Fruit fly (Drosophila melanogaster) whole organism, embryonic: ENCODE data around the gene CG14947.

Experiments used
- Antp ChIP-seq: fragments of 200-800 bp; sonication (Bioruptor generic); optimal IDR thresholded peaks from 3 replicates; lab custom pipeline; 2016; ENCODE audit warnings: missing biosample characterization, missing genetic modification characterization
- Asciz ChIP-seq: fragments of 200-800 bp; sonication (Bioruptor generic); optimal IDR thresholded peaks from 2 replicates; lab custom pipeline; 2017; ENCODE audit warnings: missing biosample characterization, mild to moderate bottlenecking, missing genetic modification characterization, missing genetic modification reagents
- Atf3 ChIP-seq: fragments of 200-800 bp; sonication (Bioruptor generic); optimal IDR thresholded peaks from 3 replicates; lab custom pipeline; 2016; ENCODE audit warnings: missing biosample characterization, missing genetic modification characterization
- Bgb ChIP-seq: fragments of 200-800 bp; sonication (Bioruptor generic); IDR thresholded peaks from 2 replicates; pipeline ENCODE4 v1.3.6; 2022; ENCODE audit warnings: missing biosample characterization, missing genetic modification characterization; ENCODE audit not compliant: partially characterized antibody
- Bteb2 ChIP-seq: fragments of 200-800 bp; sonication (Bioruptor generic); optimal IDR thresholded peaks from 2 replicates; lab custom pipeline; 2016; ENCODE audit warnings: missing biosample characterization, missing genetic modification characterization
- C15 ChIP-seq: fragments of 200-800 bp; sonication (Bioruptor generic); IDR thresholded peaks from 3 replicates; pipeline ENCODE4 v1.3.6; 2022; ENCODE audit warnings: missing biosample characterization, missing genetic modification characterization
- CG10267 ChIP-seq: fragments of 200-800 bp; sonication (Bioruptor generic); optimal IDR thresholded peaks from 2 replicates; lab custom pipeline; 2018; ENCODE audit warnings: missing biosample characterization, mild to moderate bottlenecking, missing genetic modification characterization, moderate library complexity
- CG12299 ChIP-seq: fragments of 200-800 bp; sonication (Bioruptor generic); optimal IDR thresholded peaks from 2 replicates; lab custom pipeline; 2018; ENCODE audit warnings: missing biosample characterization, mild to moderate bottlenecking, missing genetic modification characterization
- CG1233 ChIP-seq: fragments of 200-800 bp; sonication (Bioruptor generic); optimal IDR thresholded peaks from 4 replicates; lab custom pipeline; 2018; ENCODE audit warnings: missing biosample characterization, mild to moderate bottlenecking, missing genetic modification characterization
- CG13287 ChIP-seq: fragments of 200-800 bp; sonication (Bioruptor generic); IDR thresholded peaks from 2 replicates; pipeline ENCODE4 v1.3.6; 2022; ENCODE audit warnings: missing biosample characterization, missing genetic modification characterization; ENCODE audit not compliant: partially characterized antibody
- CG14710 ChIP-seq: fragments of 200-800 bp; sonication (Bioruptor generic); optimal IDR thresholded peaks from 3 replicates; lab custom pipeline; 2019; ENCODE audit warnings: missing biosample characterization, mild to moderate bottlenecking, missing genetic modification characterization, moderate library complexity
- CG16813 ChIP-seq: fragments of 200-800 bp; sonication (Bioruptor generic); IDR thresholded peaks from 3 replicates; pipeline ENCODE4 v1.3.6; 2022; ENCODE audit warnings: missing biosample characterization, missing genetic modification characterization; ENCODE audit not compliant: partially characterized antibody
- CG17612 ChIP-seq: fragments of 200-800 bp; sonication (Bioruptor generic); IDR thresholded peaks from 2 replicates; pipeline ENCODE4 v1.3.6; 2022; ENCODE audit warnings: missing biosample characterization, missing genetic modification characterization
- CG2116 ChIP-seq: fragments of 200-800 bp; sonication (Bioruptor generic); optimal IDR thresholded peaks from 3 replicates; lab custom pipeline; 2018; ENCODE audit warnings: missing biosample characterization, mild to moderate bottlenecking, missing genetic modification characterization
- CG32772 ChIP-seq: fragments of 200-800 bp; sonication (Bioruptor generic); IDR thresholded peaks from 2 replicates; pipeline ENCODE4 v1.3.6; 2022; ENCODE audit warnings: missing biosample characterization, missing genetic modification characterization
- CG3995 ChIP-seq: fragments of 200-800 bp; sonication (Bioruptor generic); optimal IDR thresholded peaks from 3 replicates; lab custom pipeline; 2016; ENCODE audit warnings: missing biosample characterization, missing genetic modification characterization
- CG4730 ChIP-seq: fragments of 200-800 bp; sonication (Bioruptor generic); IDR thresholded peaks from 2 replicates; pipeline ENCODE4 v1.3.6; 2022; ENCODE audit warnings: missing biosample characterization, missing genetic modification characterization
- CG5245 ChIP-seq: fragments of 200-800 bp; sonication (Bioruptor generic); optimal IDR thresholded peaks from 3 replicates; lab custom pipeline; 2016; ENCODE audit warnings: missing biosample characterization, missing genetic modification characterization
- CG7556 ChIP-seq: fragments of 200-800 bp; sonication (Bioruptor generic); optimal IDR thresholded peaks from 2 replicates; lab custom pipeline; 2017; ENCODE audit warnings: missing biosample characterization, mild to moderate bottlenecking, missing genetic modification characterization
- CG8281 ChIP-seq: fragments of 200-800 bp; sonication (Bioruptor generic); optimal IDR thresholded peaks from 2 replicates; lab custom pipeline; 2018; ENCODE audit warnings: missing biosample characterization, mild to moderate bottlenecking, missing genetic modification characterization, moderate library complexity
- CG8924 ChIP-seq: fragments of 200-800 bp; optimal IDR thresholded peaks from 3 replicates; lab custom pipeline; 2019; ENCODE audit warnings: missing biosample characterization, mild to moderate bottlenecking, missing genetic modification characterization, moderate library complexity
- CHES-1-like ChIP-seq: fragments of 200-800 bp; sonication (Bioruptor generic); optimal IDR thresholded peaks from 2 replicates; lab custom pipeline; 2016; ENCODE audit warnings: missing biosample characterization, missing genetic modification characterization
- Chrac-16 ChIP-seq: fragments of 200-800 bp; sonication (Bioruptor generic); optimal IDR thresholded peaks from 3 replicates; lab custom pipeline; 2016; ENCODE audit warnings: missing biosample characterization, missing genetic modification characterization
- CkIIα-i1 ChIP-seq: fragments of 200-800 bp; sonication (Bioruptor generic); IDR thresholded peaks from 2 replicates; pipeline ENCODE4 v1.3.6; 2022; ENCODE audit warnings: missing biosample characterization, missing genetic modification characterization
- Dp ChIP-seq: fragments of 200-800 bp; sonication (Bioruptor generic); optimal IDR thresholded peaks from 2 replicates; lab custom pipeline; 2018; ENCODE audit warnings: missing biosample characterization, mild to moderate bottlenecking, missing genetic modification characterization, moderate library complexity
- E2f2 ChIP-seq: fragments of 200-800 bp; sonication (Bioruptor generic); IDR thresholded peaks from 2 replicates; pipeline ENCODE4 v1.3.6; 2022; ENCODE audit warnings: missing biosample characterization, missing genetic modification characterization
- Fer3 ChIP-seq: fragments of 200-800 bp; sonication (Bioruptor generic); optimal IDR thresholded peaks from 2 replicates; lab custom pipeline; 2018; ENCODE audit warnings: missing biosample characterization, mild to moderate bottlenecking, missing genetic modification characterization, moderate library complexity
- HLH3B ChIP-seq: fragments of 200-800 bp; sonication (Bioruptor generic); IDR thresholded peaks from 2 replicates; pipeline ENCODE4 v1.3.6; 2022; ENCODE audit warnings: missing biosample characterization, missing genetic modification characterization
- HmgD ChIP-seq: fragments of 200-800 bp; sonication (Bioruptor generic); optimal IDR thresholded peaks from 3 replicates; lab custom pipeline; 2016; ENCODE audit warnings: missing biosample characterization, missing genetic modification characterization
- MESR4 ChIP-seq: fragments of 200-800 bp; sonication (Bioruptor generic); optimal IDR thresholded peaks from 2 replicates; lab custom pipeline; 2018; ENCODE audit warnings: missing biosample characterization, mild to moderate bottlenecking, missing genetic modification characterization, moderate library complexity
- Mrtf ChIP-seq: fragments of 200-800 bp; sonication (Bioruptor generic); IDR thresholded peaks from 3 replicates; pipeline ENCODE4 v1.3.6; 2022; ENCODE audit warnings: missing biosample characterization, missing genetic modification characterization
- Myb ChIP-seq: fragments of 200-800 bp; sonication (Bioruptor generic); optimal IDR thresholded peaks from 2 replicates; lab custom pipeline; 2016; ENCODE audit warnings: missing biosample characterization, missing genetic modification characterization
- Optix ChIP-seq: fragments of 200-800 bp; sonication (Bioruptor generic); IDR thresholded peaks from 3 replicates; pipeline ENCODE4 v1.3.6; 2022; ENCODE audit warnings: missing biosample characterization, missing genetic modification characterization
- PHDP ChIP-seq: fragments of 200-800 bp; sonication (Bioruptor generic); optimal IDR thresholded peaks from 3 replicates; lab custom pipeline; 2018; ENCODE audit warnings: missing biosample characterization, mild to moderate bottlenecking, missing genetic modification characterization, moderate library complexity
- Sox100B ChIP-seq: fragments of 200-800 bp; sonication (Bioruptor generic); optimal IDR thresholded peaks from 3 replicates; lab custom pipeline; 2018; ENCODE audit warnings: missing biosample characterization, mild to moderate bottlenecking, missing genetic modification characterization
- YL-1 ChIP-seq: fragments of 200-800 bp; sonication (Bioruptor generic); optimal IDR thresholded peaks from 3 replicates; lab custom pipeline; 2017; ENCODE audit warnings: missing biosample characterization, mild to moderate bottlenecking, missing genetic modification characterization
- ara ChIP-seq: fragments of 200-800 bp; sonication (Bioruptor generic); IDR thresholded peaks from 2 replicates; pipeline ENCODE4 v1.3.6; 2022; ENCODE audit warnings: missing biosample characterization, missing genetic modification characterization
- chm ChIP-seq: fragments of 200-800 bp; sonication (Bioruptor generic); IDR thresholded peaks from 2 replicates; pipeline ENCODE4 v1.3.6; 2022; ENCODE audit warnings: missing biosample characterization, missing genetic modification characterization
- fd64A ChIP-seq: fragments of 200-800 bp; sonication (Bioruptor generic); optimal IDR thresholded peaks from 3 replicates; lab custom pipeline; 2018; ENCODE audit warnings: missing biosample characterization, mild to moderate bottlenecking, missing genetic modification characterization
- gcm2 ChIP-seq: fragments of 200-800 bp; sonication (Bioruptor generic); optimal IDR thresholded peaks from 2 replicates; lab custom pipeline; 2016; ENCODE audit warnings: missing biosample characterization, missing genetic modification characterization
- gfzf ChIP-seq: fragments of 200-800 bp; sonication (Bioruptor generic); optimal IDR thresholded peaks from 2 replicates; lab custom pipeline; 2016; ENCODE audit warnings: missing biosample characterization, mild to moderate bottlenecking, missing genetic modification characterization, moderate library complexity
- hkb ChIP-seq, 2 experiments: fragments of 200-800 bp in 1 of 2; fragments of >200 bp in 1 of 2; sonication (Bioruptor generic) in 1 of 2; IDR thresholded peaks in 1 of 2; optimal IDR thresholded peaks in 1 of 2; 2 replicates each; pipeline versions ENCODE4 v1.3.6 to Lab custom; 2017 to 2022; ENCODE audit warnings: missing biosample characterization in 1 of 2, missing genetic modification characterization in 1 of 2
- oc ChIP-seq: fragments of 200-800 bp; sonication (Bioruptor generic); optimal IDR thresholded peaks from 2 replicates; lab custom pipeline; 2018; ENCODE audit warnings: missing biosample characterization, mild to moderate bottlenecking, missing genetic modification characterization, moderate library complexity
- pita ChIP-seq: fragments of 200-800 bp; sonication (Bioruptor generic); optimal IDR thresholded peaks from 2 replicates; lab custom pipeline; 2017; ENCODE audit warnings: missing biosample characterization, mild to moderate bottlenecking, missing genetic modification characterization
- pzg ChIP-seq: fragments of 200-800 bp; sonication (Bioruptor generic); optimal IDR thresholded peaks from 3 replicates; lab custom pipeline; 2018; ENCODE audit warnings: missing biosample characterization, mild to moderate bottlenecking, missing genetic modification characterization, moderate library complexity
- sens-2 ChIP-seq: fragments of 200-800 bp; sonication (Bioruptor generic); IDR thresholded peaks from 2 replicates; pipeline ENCODE4 v1.3.6; 2022; ENCODE audit warnings: missing biosample characterization, missing genetic modification characterization
- slp2 ChIP-seq: fragments of 200-800 bp; sonication (Bioruptor generic); optimal IDR thresholded peaks from 2 replicates; lab custom pipeline; 2016; ENCODE audit warnings: missing biosample characterization, missing genetic modification characterization
- so ChIP-seq: fragments of 200-800 bp; sonication (Bioruptor generic); IDR thresholded peaks from 3 replicates; pipeline ENCODE4 v1.3.6; 2022; ENCODE audit warnings: missing biosample characterization, missing genetic modification characterization
- sqz ChIP-seq: fragments of 200-800 bp; sonication (Bioruptor generic); optimal IDR thresholded peaks from 3 replicates; lab custom pipeline; 2018; ENCODE audit warnings: missing biosample characterization, mild to moderate bottlenecking, missing genetic modification characterization
- stwl ChIP-seq: fragments of 200-800 bp; sonication (Bioruptor generic); optimal IDR thresholded peaks from 3 replicates; lab custom pipeline; 2018; ENCODE audit warnings: missing biosample characterization, mild to moderate bottlenecking, missing genetic modification characterization, moderate library complexity
- sug ChIP-seq: fragments of 200-800 bp; optimal IDR thresholded peaks from 2 replicates; lab custom pipeline; 2019; ENCODE audit warnings: missing biosample characterization, mild to moderate bottlenecking, missing genetic modification characterization, moderate library complexity
- tio ChIP-seq: fragments of 200-800 bp; sonication (Bioruptor generic); optimal IDR thresholded peaks from 2 replicates; lab custom pipeline; 2017; ENCODE audit warnings: missing biosample characterization, missing genetic modification characterization, inconsistent platforms
- toy ChIP-seq: fragments of 200-800 bp; sonication (Bioruptor generic); IDR thresholded peaks from 2 replicates; pipeline ENCODE4 v1.3.6; 2022; ENCODE audit warnings: missing biosample characterization, missing genetic modification characterization
- wek ChIP-seq: fragments of 200-800 bp; sonication (Bioruptor generic); optimal IDR thresholded peaks from 3 replicates; lab custom pipeline; 2018; ENCODE audit warnings: missing biosample characterization, mild to moderate bottlenecking, missing genetic modification characterization, moderate library complexity

The CG14947 gene

DNA sequence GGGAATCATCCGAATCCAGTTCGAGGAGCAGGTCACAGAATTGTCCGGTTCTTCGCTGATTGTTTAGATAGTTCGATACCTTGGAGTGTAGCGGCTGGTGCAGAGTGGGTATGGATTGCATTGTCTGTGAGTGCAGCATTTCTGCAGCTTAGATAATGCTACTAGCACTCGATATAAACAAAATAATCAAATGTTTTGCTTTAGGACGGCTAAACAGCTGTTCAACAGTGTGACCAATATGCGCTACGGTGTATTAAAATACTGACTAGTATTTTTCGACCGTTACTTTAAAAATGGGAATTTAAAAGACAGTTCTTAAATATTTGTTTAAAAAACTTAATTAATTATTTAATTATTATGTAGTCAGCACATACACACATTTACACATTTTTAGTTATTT lies 27.2 kb upstream of the CG14947 start, which contains the start of gene Plzf (continued):
- TF ChIP-seq CG4730 (GFP tag; lab: Robert Waterston, UW), result no peak
- no peak for TF ChIP-seq gcm2 (GFP tag; lab: Kevin White, UChicago)
- no peak for TF ChIP-seq fd64A
- TF ChIP-seq ara (GFP tag; lab: Robert Waterston, UW), result no peak
- peak; percentile 47 for TF ChIP-seq CG13287
- TF ChIP-seq E2f2, result peak; percentile 19; the same call in 1 of the 2 replicates
- TF ChIP-seq stwl (tag; lab: Kevin White, UChicago), result peak; percentile 35
- TF ChIP-seq Fer3 (tag; lab: Kevin White, UChicago), result no peak
- no peak for TF ChIP-seq CG17612 (GFP tag; lab: Robert Waterston, UW)
- no peak for TF ChIP-seq sug
- TF ChIP-seq gfzf, result peak; percentile 57
- peak; percentile 85 for TF ChIP-seq Myb
- 0 out of 2 replicates have a peak, but pooled peaks have one; percentile 15 for TF ChIP-seq Bgb (GFP tag; lab: Robert Waterston, UW)
- no peak for TF ChIP-seq toy (GFP tag; lab: Robert Waterston, UW)
- no peak for TF ChIP-seq CkIIα-i1 (GFP tag; lab: Robert Waterston, UW)
- no peak for TF ChIP-seq HLH3B (GFP tag; lab: Robert Waterston, UW)
- TF ChIP-seq YL-1, result peak; percentile 14
- no peak for TF ChIP-seq CG32772 (GFP tag; lab: Robert Waterston, UW)
- TF ChIP-seq sens-2 (GFP tag; lab: Robert Waterston, UW), result no peak
- TF ChIP-seq CG8281 (tag; lab: Kevin White, UChicago), result no peak
- TF ChIP-seq CG1233 (GFP tag; lab: Kevin White, UChicago), result no peak
- no peak for TF ChIP-seq sqz
- TF ChIP-seq CG14710, result peak; percentile 36
- TF ChIP-seq CG3995 (GFP tag; lab: Kevin White, UChicago), result no peak
- TF ChIP-seq Sox100B, result no peak
- TF ChIP-seq CG10267 (tag; lab: Kevin White, UChicago), result peak; percentile 18
- no peak for TF ChIP-seq slp2 (GFP tag; lab: Kevin White, UChicago)
- peak; percentile 35 for TF ChIP-seq Dp
- TF ChIP-seq CG2116, result peak; percentile 1
- peak; percentile 22 for TF ChIP-seq MESR4 (GFP tag; lab: Kevin White, UChicago)
- TF ChIP-seq tio (GFP tag; lab: Kevin White, UChicago), result no peak
- TF ChIP-seq Mrtf (GFP tag; lab: Robert Waterston, UW), result no peak
- no peak for TF ChIP-seq CHES-1-like (GFP tag; lab: Kevin White, UChicago)
- TF ChIP-seq pzg (GFP tag; lab: Kevin White, UChicago), result peak; percentile 43
- no peak for TF ChIP-seq Optix (GFP tag; lab: Robert Waterston, UW)
- TF ChIP-seq CG8924 (tag; lab: Kevin White, UChicago), result no peak
- TF ChIP-seq HmgD (GFP tag; lab: Kevin White, UChicago), result no peak
- no peak for TF ChIP-seq Bteb2

DNA sequence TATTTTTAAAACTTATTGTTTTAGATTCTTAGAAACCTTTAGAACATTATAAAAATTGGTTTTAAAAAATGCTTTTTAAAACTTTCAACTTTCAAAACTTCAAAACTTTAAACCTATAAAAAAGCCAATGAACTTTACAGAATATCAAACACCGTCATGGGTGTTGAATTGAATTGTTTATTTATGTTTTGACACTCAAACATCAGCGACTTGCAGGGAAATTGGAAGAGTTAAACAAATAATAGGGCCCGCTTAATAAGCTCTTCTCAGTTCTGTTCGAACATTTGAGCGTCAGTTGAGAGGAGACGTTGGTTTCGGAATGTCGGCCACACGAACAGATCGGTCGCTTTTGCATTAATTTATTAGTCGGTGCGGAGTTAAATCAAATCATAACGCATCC lies 26.8 kb upstream of the CG14947 start, which contains the start of gene PLCXD:
Gene PLCXD (plus strand): TSS at position 286 of the 400 bp plus-strand sequence.
- TF ChIP-seq hkb (optimal IDR thresholded peaks at IDR 0.05; lab: Kevin White, UChicago) (no peak), hkb (GFP tag; IDR thresholded peaks at IDR 0.05; lab: Robert Waterston, UW) (peak; percentile 37; the same call in 1 of the 2 replicates), oc (tag; lab: Kevin White, UChicago) (no peak), PHDP (no peak), CG7556 (GFP tag; lab: Kevin White, UChicago) (no peak), CG12299 (tag; lab: Kevin White, UChicago) (no peak), C15 (GFP tag; lab: Robert Waterston, UW) (no peak), CG16813 (no peak), Asciz (GFP tag; lab: Kevin White, UChicago) (peak; percentile 69), Atf3 (GFP tag; lab: Kevin White, UChicago) (no peak), CG5245 (GFP tag; lab: Kevin White, UChicago) (no peak), wek (GFP tag; lab: Kevin White, UChicago) (peak; percentile 9), Chrac-16 (GFP tag; lab: Kevin White, UChicago) (no peak), chm (GFP tag; lab: Robert Waterston, UW) (no peak), so (GFP tag; lab: Robert Waterston, UW) (no peak), pita (GFP tag; lab: Kevin White, UChicago) (no peak), Antp (GFP tag; lab: Kevin White, UChicago) (no peak)
